Fruit fly (Drosophila melanogaster) whole organism, embryonic: ENCODE measurements around the gene CG5516.
A peak's percentile ranks its signal among the peaks of the same experiment; 100 is the strongest.

ENCODE experiments used
- Abd-B ChIP-seq: fragments of 200-800 bp; sonication (Bioruptor generic); optimal IDR thresholded peaks from 2 replicates; lab custom pipeline; 2018; ENCODE audit warnings: missing biosample characterization, mild to moderate bottlenecking, missing genetic modification characterization, moderate library complexity
- Aef1 ChIP-seq: fragments of 200-800 bp; sonication (Bioruptor generic); IDR thresholded peaks from 3 replicates; pipeline ENCODE4 v1.3.6; 2022; ENCODE audit warnings: missing biosample characterization, missing genetic modification characterization
- Blimp-1 ChIP-seq: fragments of 200-800 bp; sonication (Bioruptor generic); optimal IDR thresholded peaks from 3 replicates; lab custom pipeline; 2018; ENCODE audit warnings: missing biosample characterization, missing genetic modification characterization, mild to moderate bottlenecking, moderate library complexity, missing genetic modification reagents
- CG10274 ChIP-seq: fragments of 200-800 bp; sonication (Bioruptor generic); optimal IDR thresholded peaks from 3 replicates; lab custom pipeline; 2017; ENCODE audit warnings: missing biosample characterization, mild to moderate bottlenecking, missing genetic modification characterization
- CG10321 ChIP-seq: fragments of 200-800 bp; sonication (Bioruptor generic); IDR thresholded peaks from 2 replicates; pipeline ENCODE4 v1.3.6; 2022; ENCODE audit warnings: missing biosample characterization, missing genetic modification characterization
- CG10565 ChIP-seq: fragments of 200-800 bp; sonication (Bioruptor generic); optimal IDR thresholded peaks from 3 replicates; lab custom pipeline; 2016; ENCODE audit warnings: missing biosample characterization, mild to moderate bottlenecking, missing genetic modification characterization
- CG12219 ChIP-seq: fragments of 200-800 bp; sonication (Bioruptor generic); optimal IDR thresholded peaks from 3 replicates; lab custom pipeline; 2018; ENCODE audit warnings: missing biosample characterization, mild to moderate bottlenecking, missing genetic modification characterization
- CG13287 ChIP-seq: fragments of 200-800 bp; sonication (Bioruptor generic); IDR thresholded peaks from 2 replicates; pipeline ENCODE4 v1.3.6; 2022; ENCODE audit warnings: missing biosample characterization, missing genetic modification characterization; ENCODE audit not compliant: partially characterized antibody
- CG13296 ChIP-seq: fragments of 200-800 bp; sonication (Bioruptor generic); optimal IDR thresholded peaks from 3 replicates; lab custom pipeline; 2018; ENCODE audit warnings: missing biosample characterization, mild to moderate bottlenecking, missing genetic modification characterization
- CG13894 ChIP-seq: fragments of 200-800 bp; sonication (Bioruptor generic); optimal IDR thresholded peaks from 3 replicates; lab custom pipeline; 2018; ENCODE audit warnings: missing biosample characterization, mild to moderate bottlenecking, missing genetic modification characterization, moderate library complexity
- CG14710 ChIP-seq: fragments of 200-800 bp; sonication (Bioruptor generic); optimal IDR thresholded peaks from 3 replicates; lab custom pipeline; 2019; ENCODE audit warnings: missing biosample characterization, mild to moderate bottlenecking, missing genetic modification characterization, moderate library complexity
- CG15479 ChIP-seq: fragments of 200-800 bp; sonication (Bioruptor generic); optimal IDR thresholded peaks from 3 replicates; lab custom pipeline; 2019; ENCODE audit warnings: missing biosample characterization, mild to moderate bottlenecking, missing genetic modification characterization, moderate library complexity
- CG1602 ChIP-seq: fragments of 200-800 bp; sonication (Bioruptor generic); optimal IDR thresholded peaks from 3 replicates; lab custom pipeline; 2016; ENCODE audit warnings: missing biosample characterization, missing genetic modification characterization
- CG17361 ChIP-seq: fragments of 200-800 bp; sonication (Bioruptor generic); IDR thresholded peaks from 3 replicates; pipeline ENCODE4 v1.3.6; 2022; ENCODE audit warnings: missing biosample characterization, missing genetic modification characterization
- CG17568 ChIP-seq: fragments of 200-800 bp; sonication (Bioruptor generic); optimal IDR thresholded peaks from 2 replicates; lab custom pipeline; 2018; ENCODE audit warnings: missing biosample characterization, mild to moderate bottlenecking, missing genetic modification characterization, moderate library complexity
- CG17612 ChIP-seq: fragments of 200-800 bp; sonication (Bioruptor generic); IDR thresholded peaks from 2 replicates; pipeline ENCODE4 v1.3.6; 2022; ENCODE audit warnings: missing biosample characterization, missing genetic modification characterization
- CG2678 ChIP-seq: fragments of 200-800 bp; sonication (Bioruptor generic); optimal IDR thresholded peaks from 3 replicates; lab custom pipeline; 2019; ENCODE audit warnings: missing biosample characterization, mild to moderate bottlenecking, missing genetic modification characterization, moderate library complexity
- CG30403 ChIP-seq: fragments of 200-800 bp; sonication (Bioruptor generic); optimal IDR thresholded peaks from 3 replicates; lab custom pipeline; 2016; ENCODE audit warnings: missing biosample characterization, missing genetic modification characterization
- CG34376 ChIP-seq: fragments of 200-800 bp; sonication (Bioruptor generic); optimal IDR thresholded peaks from 2 replicates; lab custom pipeline; 2018; ENCODE audit warnings: missing biosample characterization, mild to moderate bottlenecking, missing genetic modification characterization
- CG4617 ChIP-seq: fragments of 200-800 bp; sonication (Bioruptor generic); optimal IDR thresholded peaks from 3 replicates; lab custom pipeline; 2016; ENCODE audit warnings: missing biosample characterization, missing genetic modification characterization, borderline replicate concordance
- CG6254 ChIP-seq: fragments of 200-800 bp; sonication (Bioruptor generic); optimal IDR thresholded peaks from 3 replicates; lab custom pipeline; 2017; ENCODE audit warnings: mild to moderate bottlenecking, missing biosample characterization, missing genetic modification reagents, missing genetic modification characterization
- CG7357 ChIP-seq: fragments of 200-800 bp; sonication (Bioruptor generic); IDR thresholded peaks from 3 replicates; pipeline ENCODE4 v1.3.6; 2022; ENCODE audit warnings: missing biosample characterization, missing genetic modification characterization
- CG7963 ChIP-seq: fragments of 200-800 bp; sonication (Bioruptor generic); IDR thresholded peaks from 3 replicates; pipeline ENCODE4 v1.3.6; 2022; ENCODE audit warnings: missing biosample characterization, missing genetic modification characterization; ENCODE audit not compliant: partially characterized antibody
- CG8388 ChIP-seq: fragments of 200-800 bp; sonication (Bioruptor generic); optimal IDR thresholded peaks from 2 replicates; lab custom pipeline; 2019; ENCODE audit warnings: missing biosample characterization, mild to moderate bottlenecking, missing genetic modification characterization, moderate library complexity
- Camta ChIP-seq: fragments of 200-800 bp; sonication (Bioruptor generic); optimal IDR thresholded peaks from 2 replicates; lab custom pipeline; 2016; ENCODE audit warnings: missing biosample characterization, missing genetic modification characterization
- Eip74EF ChIP-seq, 2 experiments: fragments of 200-800 bp in 1 of 2; fragments of >200 bp in 1 of 2; sonication (Bioruptor generic) in 1 of 2; optimal IDR thresholded peaks; 2 replicates each; lab custom pipeline; 2017 to 2019; ENCODE audit warnings: missing biosample characterization in 2 of 2, missing genetic modification characterization in 2 of 2, mild to moderate bottlenecking in 1 of 2, moderate library complexity in 1 of 2
- Fer2 ChIP-seq: fragments of 200-800 bp; sonication (Bioruptor generic); optimal IDR thresholded peaks from 2 replicates; lab custom pipeline; 2018; ENCODE audit warnings: missing biosample characterization, mild to moderate bottlenecking, missing genetic modification characterization, moderate library complexity
- GATAe ChIP-seq: fragments of 200-800 bp; sonication (Bioruptor generic); conservative IDR thresholded peaks from 2 replicates; pipeline ENCODE4 v1.3.6; 2022; ENCODE audit warnings: missing biosample characterization, missing genetic modification characterization
- Mrtf ChIP-seq: fragments of 200-800 bp; sonication (Bioruptor generic); IDR thresholded peaks from 3 replicates; pipeline ENCODE4 v1.3.6; 2022; ENCODE audit warnings: missing biosample characterization, missing genetic modification characterization
- NC2α ChIP-seq: fragments of 200-800 bp; sonication (Bioruptor generic); optimal IDR thresholded peaks from 2 replicates; lab custom pipeline; 2016; ENCODE audit warnings: missing biosample characterization, missing genetic modification characterization
- Nf-YB ChIP-seq: fragments of 200-800 bp; sonication (Bioruptor generic); optimal IDR thresholded peaks from 3 replicates; lab custom pipeline; 2019; ENCODE audit warnings: missing biosample characterization, mild to moderate bottlenecking, missing genetic modification characterization, moderate library complexity
- Nf-YC ChIP-seq: fragments of 200-800 bp; optimal IDR thresholded peaks from 3 replicates; lab custom pipeline; 2019; ENCODE audit warnings: missing biosample characterization, mild to moderate bottlenecking, missing genetic modification characterization, moderate library complexity
- Scr ChIP-seq: fragments of 200-800 bp; sonication (Bioruptor generic); IDR thresholded peaks from 2 replicates; pipeline ENCODE4 v1.3.6; 2022; ENCODE audit warnings: missing biosample characterization, missing genetic modification characterization; ENCODE audit not compliant: partially characterized antibody
- Six4 ChIP-seq: fragments of 200-800 bp; sonication (Bioruptor generic); optimal IDR thresholded peaks from 2 replicates; lab custom pipeline; 2016; ENCODE audit warnings: missing biosample characterization, missing genetic modification characterization
- Spps ChIP-seq: fragments of 200-800 bp; sonication (Bioruptor generic); optimal IDR thresholded peaks from 2 replicates; lab custom pipeline; 2018; ENCODE audit warnings: missing biosample characterization, mild to moderate bottlenecking, missing genetic modification characterization
- Xrp1 ChIP-seq: fragments of 200-800 bp; sonication (Bioruptor generic); IDR thresholded peaks from 2 replicates; pipeline ENCODE4 v1.3.6; 2022; ENCODE audit warnings: missing biosample characterization, missing genetic modification characterization
- bcd ChIP-seq: fragments of 200-800 bp; sonication (Bioruptor generic); optimal IDR thresholded peaks from 2 replicates; lab custom pipeline; 2017; ENCODE audit warnings: missing biosample characterization, mild to moderate bottlenecking, missing genetic modification characterization
- br ChIP-seq: fragments of >200 bp; optimal IDR thresholded peaks from 2 replicates; lab custom pipeline; 2017
- dmrt99B ChIP-seq: fragments of 200-800 bp; sonication (Bioruptor generic); optimal IDR thresholded peaks from 2 replicates; lab custom pipeline; 2018; ENCODE audit warnings: missing biosample characterization, mild to moderate bottlenecking, missing genetic modification characterization, moderate library complexity
- dpn ChIP-seq, 2 experiments: fragments of 200-800 bp; sonication (Bioruptor generic); optimal IDR thresholded peaks; 3 replicates each; lab custom pipeline; 2016; ENCODE audit warnings: missing biosample characterization in 2 of 2, missing genetic modification characterization in 2 of 2
- en ChIP-seq: fragments of 200-800 bp; sonication (Bioruptor generic); optimal IDR thresholded peaks from 2 replicates; lab custom pipeline; 2016; ENCODE audit warnings: missing biosample characterization, missing genetic modification characterization
- eve ChIP-seq, 2 experiments: fragments of >200 bp; optimal IDR thresholded peaks; 2 replicates each; lab custom pipeline; 2017; ENCODE audit warnings: missing biosample characterization in 2 of 2, missing genetic modification characterization in 2 of 2
- h ChIP-seq: fragments of >200 bp; optimal IDR thresholded peaks from 2 replicates; lab custom pipeline; 2017
- hth ChIP-seq: fragments of >200 bp; optimal IDR thresholded peaks from 2 replicates; lab custom pipeline; 2017; ENCODE audit warnings: inconsistent platforms
- luna ChIP-seq: fragments of 200-800 bp; sonication (Bioruptor generic); optimal IDR thresholded peaks from 2 replicates; lab custom pipeline; 2016; ENCODE audit warnings: missing biosample characterization, missing genetic modification characterization
- mam ChIP-seq: fragments of 200-800 bp; sonication (Bioruptor generic); optimal IDR thresholded peaks from 3 replicates; lab custom pipeline; 2016; ENCODE audit warnings: missing biosample characterization, missing genetic modification characterization
- org-1 ChIP-seq: fragments of 200-800 bp; sonication (Bioruptor generic); optimal IDR thresholded peaks from 2 replicates; lab custom pipeline; 2017; ENCODE audit warnings: missing biosample characterization, missing genetic modification characterization
- ro ChIP-seq: fragments of 200-800 bp; sonication (Bioruptor generic); IDR thresholded peaks from 2 replicates; pipeline ENCODE4 v1.3.6; 2022; ENCODE audit warnings: missing biosample characterization, missing genetic modification characterization
- sr ChIP-seq: fragments of 200-800 bp; sonication (Bioruptor generic); IDR thresholded peaks from 3 replicates; pipeline ENCODE4 v1.3.6; 2022; ENCODE audit warnings: missing biosample characterization, missing genetic modification characterization
- trem ChIP-seq: fragments of 200-800 bp; optimal IDR thresholded peaks from 3 replicates; lab custom pipeline; 2019; ENCODE audit warnings: missing biosample characterization, mild to moderate bottlenecking, missing genetic modification characterization, moderate library complexity
- unpg ChIP-seq: fragments of 200-800 bp; sonication (Bioruptor generic); optimal IDR thresholded peaks from 3 replicates; lab custom pipeline; 2018; ENCODE audit warnings: missing biosample characterization, mild to moderate bottlenecking, missing genetic modification characterization, moderate library complexity
- zfh2 ChIP-seq: fragments of 200-800 bp; sonication (Bioruptor generic); optimal IDR thresholded peaks from 2 replicates; lab custom pipeline; 2016; ENCODE audit warnings: missing biosample characterization, missing genetic modification characterization

Gene CG5516

dm6 chr3R:15927172-15927571 lies 36.5 kb upstream of the CG5516 start (continued):
- TF ChIP-seq eve (GFP tag; optimal IDR thresholded peaks at IDR 0.05; lab: Kevin White, UChicago) (no peak), CG12219 (peak; percentile 47), mam (GFP tag; lab: Kevin White, UChicago) (no peak), org-1 (peak; percentile 30), Eip74EF (GFP tag; optimal IDR thresholded peaks at IDR 0.05; lab: Kevin White, UChicago) (peak in 1 of 2 experiments; percentile 6), CG34376 (no peak), Xrp1 (GFP tag; lab: Robert Waterston, UW) (peak; percentile 57; the same call in 1 of the 2 replicates), CG13894 (tag; lab: Kevin White, UChicago) (no peak), CG2678 (tag; lab: Kevin White, UChicago) (peak; percentile 51), NC2α (no peak), Fer2 (no peak), Six4 (GFP tag; lab: Kevin White, UChicago) (no peak), Nf-YC (tag; lab: Kevin White, UChicago) (peak; percentile 1), CG10274 (GFP tag; lab: Kevin White, UChicago) (no peak), CG7357 (peak; percentile 46; the same call in 1 of the 3 replicates), sr (no peak), CG10565 (no peak), dpn (GFP tag; optimal IDR thresholded peaks at IDR 0.05; lab: Kevin White, UChicago) (peak in 1 of 2 experiments; percentile 37), CG17361 (GFP tag; lab: Robert Waterston, UW) (peak; percentile 41; the same call in 1 of the 3 replicates), Aef1 (GFP tag; lab: Robert Waterston, UW) (peak; percentile 50; the same call in 2 of the 3 replicates), dmrt99B (tag; lab: Kevin White, UChicago) (peak; percentile 61), CG17612 (GFP tag; lab: Robert Waterston, UW) (no peak), hth (lab: Kevin White, UChicago) (no peak), CG13296 (peak; percentile 14), luna (GFP tag; lab: Kevin White, UChicago) (no peak), CG13287 (no peak), CG4617 (GFP tag; lab: Kevin White, UChicago) (no peak), Mrtf (GFP tag; lab: Robert Waterston, UW) (no peak), Camta (GFP tag; lab: Kevin White, UChicago) (no peak), GATAe (no peak), Spps (no peak), Nf-YB (no peak), CG6254 (GFP tag; lab: Kevin White, UChicago) (no peak), br (lab: Kevin White, UChicago) (no peak), CG8388 (GFP tag; lab: Kevin White, UChicago) (peak; percentile 8), CG7963 (GFP tag; lab: Robert Waterston, UW) (no peak), bcd (no peak), CG10321 (GFP tag; lab: Robert Waterston, UW) (no peak), unpg (peak; percentile 56), en (GFP tag; lab: Kevin White, UChicago) (no peak), CG15479 (GFP tag; lab: Kevin White, UChicago) (no peak), CG1602 (GFP tag; lab: Kevin White, UChicago) (peak; percentile 1), trem (tag; lab: Kevin White, UChicago) (no peak), ro (no peak), zfh2 (no peak), Scr (GFP tag; lab: Robert Waterston, UW) (no peak), Abd-B (GFP tag; lab: Kevin White, UChicago) (peak; percentile 9), CG30403 (GFP tag; lab: Kevin White, UChicago) (peak; percentile 48), CG17568 (GFP tag; lab: Kevin White, UChicago) (peak; percentile 15), CG14710 (tag; lab: Kevin White, UChicago) (no peak), Blimp-1 (peak; percentile 43), h (lab: Kevin White, UChicago) (no peak)
